Worm (Caenorhabditis elegans): ENCODE measurements around the gene clec-247.

DNA sequence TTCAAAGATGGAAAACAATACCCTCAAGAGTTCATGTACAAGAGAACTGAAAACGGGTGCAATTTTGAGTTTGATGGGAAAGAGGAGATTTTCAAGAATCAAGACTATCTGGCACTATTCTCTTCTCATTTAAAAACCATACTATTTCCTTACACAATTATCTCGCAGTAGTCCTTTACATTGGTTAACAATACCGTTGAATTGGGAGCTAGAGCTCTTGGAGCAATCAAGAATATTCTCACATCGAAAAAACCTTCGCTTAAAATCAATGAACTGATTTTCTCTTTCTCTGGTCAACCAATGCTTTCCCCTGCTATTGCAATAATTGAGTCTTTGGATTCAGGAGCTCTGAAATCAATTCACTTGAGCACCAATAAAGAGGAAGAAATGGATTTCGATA, 29.2 kb upstream of the clec-247 start, which contains the start of gene R10E8.2:
- TF ChIP-seq nhr-12 (tag; optimal IDR thresholded peaks at IDR 0.05) (no peak), snpc-4 (tag; optimal IDR thresholded peaks at IDR 0.05) (no peak), pha-4 (tag; optimal IDR thresholded peaks at IDR 0.05) (no peak), unc-39 (tag; optimal IDR thresholded peaks at IDR 0.05) (no peak), lin-13 (tag; optimal IDR thresholded peaks at IDR 0.05) (no peak), ztf-11 (tag; optimal IDR thresholded peaks at IDR 0.05) (no peak), unc-62 (GFP tag; optimal IDR thresholded peaks at IDR 0.05) (no peak), lin-32 (GFP tag; optimal IDR thresholded peaks at IDR 0.05) (no peak), hlh-1 (tag; optimal IDR thresholded peaks at IDR 0.05) (no peak)

Measured in whole organism, mixed stage, embryonic.